Fruit fly (Drosophila melanogaster) whole organism, prepupa: Measurements from ENCODE around the gene CG4440.

ENCODE experiments used
- Blimp-1 ChIP-seq: fragments of 200-800 bp; sonication (Bioruptor generic); optimal IDR thresholded peaks from 3 replicates; lab custom pipeline; 2017; ENCODE audit warnings: missing biosample characterization, missing genetic modification characterization, mild to moderate bottlenecking, moderate library complexity, missing genetic modification reagents
- CG10669 ChIP-seq: fragments of 200-800 bp; sonication (Bioruptor generic); optimal IDR thresholded peaks from 3 replicates; lab custom pipeline; 2018; ENCODE audit warnings: missing biosample characterization, mild to moderate bottlenecking, missing genetic modification characterization, moderate library complexity
- CG11294 ChIP-seq: fragments of 200-800 bp; sonication (Bioruptor generic); IDR thresholded peaks from 2 replicates; pipeline ENCODE4 v1.3.6; 2022; ENCODE audit warnings: missing biosample characterization, missing genetic modification characterization
- CG15336 ChIP-seq: fragments of 200-800 bp; sonication (Bioruptor generic); IDR thresholded peaks from 2 replicates; pipeline ENCODE4 v1.3.6; 2022; ENCODE audit warnings: missing biosample characterization, missing genetic modification characterization
- CG1621 ChIP-seq: fragments of 200-800 bp; sonication (Bioruptor generic); optimal IDR thresholded peaks from 3 replicates; lab custom pipeline; 2018; ENCODE audit warnings: missing biosample characterization, mild to moderate bottlenecking, missing genetic modification characterization
- CG16779 ChIP-seq: fragments of 200-800 bp; sonication (Bioruptor generic); optimal IDR thresholded peaks from 3 replicates; lab custom pipeline; 2017; ENCODE audit warnings: missing biosample characterization, mild to moderate bottlenecking, missing genetic modification characterization
- CG32006 ChIP-seq: fragments of 200-800 bp; sonication (Bioruptor generic); optimal IDR thresholded peaks from 3 replicates; lab custom pipeline; 2017; ENCODE audit warnings: missing biosample characterization, mild to moderate bottlenecking, missing genetic modification characterization
- CG3919 ChIP-seq: fragments of 200-800 bp; sonication (Bioruptor generic); optimal IDR thresholded peaks from 3 replicates; lab custom pipeline; 2016; ENCODE audit warnings: missing biosample characterization, missing genetic modification characterization
- CG4318 ChIP-seq: fragments of 200-800 bp; sonication (Bioruptor generic); optimal IDR thresholded peaks from 3 replicates; lab custom pipeline; 2017; ENCODE audit warnings: missing biosample characterization, mild to moderate bottlenecking, missing genetic modification characterization
- CG6276 ChIP-seq: fragments of 200-800 bp; sonication (Bioruptor generic); optimal IDR thresholded peaks from 2 replicates; lab custom pipeline; 2017; ENCODE audit warnings: missing biosample characterization, mild to moderate bottlenecking, missing genetic modification characterization
- CG6792 ChIP-seq: fragments of 200-800 bp; sonication (Bioruptor generic); optimal IDR thresholded peaks from 3 replicates; lab custom pipeline; 2016; ENCODE audit warnings: missing biosample characterization, missing genetic modification characterization
- CG8119 ChIP-seq: fragments of 200-800 bp; sonication (Bioruptor generic); IDR thresholded peaks from 3 replicates; pipeline ENCODE4 v1.3.6; 2022; ENCODE audit warnings: missing biosample characterization, missing genetic modification characterization
- CG8319 ChIP-seq: fragments of 200-800 bp; sonication (Bioruptor generic); optimal IDR thresholded peaks from 3 replicates; lab custom pipeline; 2016; ENCODE audit warnings: missing biosample characterization, missing genetic modification characterization
- Eip75B ChIP-seq: fragments of 200-800 bp; sonication (Bioruptor generic); optimal IDR thresholded peaks from 3 replicates; lab custom pipeline; 2016; ENCODE audit warnings: missing biosample characterization, missing genetic modification characterization
- Eip78C ChIP-seq: fragments of 200-800 bp; sonication (Bioruptor generic); peaks from one replicate; lab custom pipeline; 2016; ENCODE audit warnings: missing biosample characterization, missing genetic modification characterization
- Eip93F ChIP-seq: fragments of 200-800 bp; sonication (Bioruptor generic); optimal IDR thresholded peaks from 2 replicates; lab custom pipeline; 2016; ENCODE audit warnings: missing biosample characterization, mild to moderate bottlenecking, missing genetic modification characterization
- Ets21C ChIP-seq: fragments of 200-800 bp; sonication (Bioruptor generic); optimal IDR thresholded peaks from 3 replicates; lab custom pipeline; 2016; ENCODE audit warnings: missing biosample characterization, missing genetic modification characterization
- Ets96B ChIP-seq: fragments of 200-800 bp; optimal IDR thresholded peaks from 2 replicates; lab custom pipeline; 2019; ENCODE audit warnings: missing biosample characterization, mild to moderate bottlenecking, missing genetic modification characterization, moderate library complexity
- Gug ChIP-seq: fragments of 200-800 bp; sonication (Bioruptor generic); IDR thresholded peaks from 2 replicates; pipeline ENCODE4 v1.3.6; 2022; ENCODE audit warnings: missing biosample characterization, missing genetic modification characterization
- Hr38 ChIP-seq: sonication (Bioruptor generic); optimal IDR thresholded peaks from 2 replicates; lab custom pipeline; 2016; ENCODE audit warnings: missing biosample characterization, missing genetic modification characterization
- Hr39 ChIP-seq: fragments of 200-800 bp; sonication (Bioruptor generic); optimal IDR thresholded peaks from 2 replicates; lab custom pipeline; 2016; ENCODE audit warnings: missing biosample characterization, missing genetic modification characterization
- Lpt ChIP-seq: fragments of 200-800 bp; sonication (Bioruptor generic); optimal IDR thresholded peaks from 3 replicates; lab custom pipeline; 2016; ENCODE audit warnings: missing biosample characterization, missing genetic modification characterization
- Sox15 ChIP-seq: fragments of 200-800 bp; sonication (Bioruptor generic); optimal IDR thresholded peaks from 3 replicates; lab custom pipeline; 2016; ENCODE audit warnings: missing biosample characterization, missing genetic modification characterization
- achi ChIP-seq: fragments of 200-800 bp; sonication (Bioruptor generic); optimal IDR thresholded peaks from 3 replicates; lab custom pipeline; 2016; ENCODE audit warnings: missing biosample characterization, missing genetic modification characterization
- acj6 ChIP-seq: fragments of 200-800 bp; sonication (Bioruptor generic); optimal IDR thresholded peaks from 3 replicates; lab custom pipeline; 2016; ENCODE audit warnings: missing biosample characterization, missing genetic modification characterization
- cyc ChIP-seq: fragments of 200-800 bp; sonication (Bioruptor generic); optimal IDR thresholded peaks from 3 replicates; lab custom pipeline; 2016; ENCODE audit warnings: missing biosample characterization, missing genetic modification characterization
- dac ChIP-seq: fragments of 200-800 bp; sonication (Bioruptor generic); optimal IDR thresholded peaks from 2 replicates; lab custom pipeline; 2017; ENCODE audit warnings: missing biosample characterization, mild to moderate bottlenecking, missing genetic modification characterization
- dsx ChIP-seq: fragments of 200-800 bp; optimal IDR thresholded peaks from 3 replicates; lab custom pipeline; 2019; ENCODE audit warnings: missing biosample characterization, mild to moderate bottlenecking, missing genetic modification characterization, moderate library complexity; ENCODE audit not compliant: poor library complexity, severe bottlenecking
- eg ChIP-seq: fragments of 200-800 bp; sonication (Bioruptor generic); IDR thresholded peaks from 3 replicates; pipeline ENCODE4 v1.3.6; 2022; ENCODE audit warnings: missing biosample characterization, missing genetic modification characterization
- esn ChIP-seq: fragments of 200-800 bp; sonication (Bioruptor generic); optimal IDR thresholded peaks from 2 replicates; lab custom pipeline; 2016; ENCODE audit warnings: missing biosample characterization, mild to moderate bottlenecking, missing genetic modification characterization, moderate library complexity
- fd59A ChIP-seq: fragments of 200-800 bp; sonication (Bioruptor generic); optimal IDR thresholded peaks from 2 replicates; lab custom pipeline; 2017; ENCODE audit warnings: missing biosample characterization, mild to moderate bottlenecking, missing genetic modification characterization, missing genetic modification reagents
- fd85E ChIP-seq: fragments of 200-800 bp; sonication (Bioruptor generic); optimal IDR thresholded peaks from 3 replicates; lab custom pipeline; 2016; ENCODE audit warnings: missing biosample characterization, missing genetic modification characterization
- fkh ChIP-seq: fragments of 200-800 bp; sonication (Bioruptor generic); optimal IDR thresholded peaks from 3 replicates; lab custom pipeline; 2017; ENCODE audit warnings: missing biosample characterization, mild to moderate bottlenecking, missing genetic modification characterization, moderate library complexity
- lz ChIP-seq: fragments of 200-800 bp; sonication (Bioruptor generic); optimal IDR thresholded peaks from 3 replicates; lab custom pipeline; 2016; ENCODE audit warnings: missing biosample characterization, missing genetic modification characterization
- net ChIP-seq: fragments of 200-800 bp; sonication (Bioruptor generic); optimal IDR thresholded peaks from 3 replicates; lab custom pipeline; 2016; ENCODE audit warnings: missing biosample characterization, missing genetic modification characterization
- salr ChIP-seq, 2 experiments: fragments of 200-800 bp; sonication (Bioruptor generic); optimal IDR thresholded peaks; 3 replicates each; lab custom pipeline; 2016 to 2018; ENCODE audit warnings: missing biosample characterization in 2 of 2, missing genetic modification characterization in 2 of 2, mild to moderate bottlenecking in 1 of 2
- spab ChIP-seq: fragments of 200-800 bp; sonication (Bioruptor generic); optimal IDR thresholded peaks from 2 replicates; lab custom pipeline; 2017; ENCODE audit warnings: missing biosample characterization, mild to moderate bottlenecking, missing genetic modification characterization, missing genetic modification reagents
- ss ChIP-seq, 2 experiments: fragments of 200-800 bp; sonication (Bioruptor generic); optimal IDR thresholded peaks; 2 replicates in 1 of 2; 3 replicates in 1 of 2; lab custom pipeline; 2017 to 2018; ENCODE audit warnings: mild to moderate bottlenecking in 2 of 2, missing biosample characterization in 2 of 2, missing genetic modification characterization in 2 of 2, moderate library complexity in 1 of 2
- svp ChIP-seq: fragments of 200-800 bp; sonication (Bioruptor generic); peaks from one replicate; lab custom pipeline; 2016; ENCODE audit warnings: missing biosample characterization, missing genetic modification characterization

CG4440 gene

DNA sequence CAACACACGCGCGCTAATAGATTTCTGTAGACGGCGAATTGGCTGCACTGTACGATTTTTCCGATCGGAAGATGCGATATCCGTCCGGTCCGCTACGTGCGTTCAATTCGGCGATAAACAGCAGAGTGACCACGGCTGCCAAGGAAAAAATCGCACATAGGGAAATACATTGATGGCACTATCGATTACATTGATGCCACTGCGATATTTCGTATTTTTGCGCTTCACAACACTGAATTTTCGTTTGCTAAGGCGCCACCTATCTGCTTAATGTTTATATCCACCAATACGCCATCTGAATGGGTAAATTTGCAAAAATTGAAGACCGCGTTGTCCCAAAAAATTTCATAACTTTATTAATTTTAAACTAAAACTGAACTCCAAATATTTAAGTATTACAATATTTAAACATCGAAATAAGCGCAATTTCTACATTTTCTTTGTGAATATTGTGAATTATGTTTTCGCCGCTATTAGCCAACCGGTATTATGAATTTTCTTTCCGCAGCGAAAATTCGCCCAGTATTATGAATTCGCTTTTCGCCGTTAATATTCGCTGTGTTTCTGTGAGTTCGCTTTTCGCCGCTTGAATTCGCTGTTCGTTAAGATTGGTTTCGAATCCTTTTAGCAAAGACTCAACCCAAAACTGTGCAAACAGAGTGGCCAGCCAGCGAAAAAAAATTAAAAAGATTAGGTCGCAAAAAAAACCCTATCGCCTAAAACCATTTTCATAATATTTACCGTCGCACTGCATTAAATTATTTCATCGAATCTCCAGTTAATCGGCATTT, 41.9 kb upstream of the CG4440 start, which contains the start of the genes crp and pkaap (continued):
- TF ChIP-seq CG11294 (no peak), fd59A (GFP tag; lab: Kevin White, UChicago) (no peak), Eip93F (GFP tag; lab: Kevin White, UChicago) (peak; percentile 57), CG3919 (GFP tag; lab: Kevin White, UChicago) (peak; percentile 82), Sox15 (peak; percentile 25), net (peak; percentile 52), dsx (GFP tag; lab: Kevin White, UChicago) (peak; percentile 69), spab (GFP tag; lab: Kevin White, UChicago) (no peak), CG15336 (GFP tag; lab: Robert Waterston, UW) (no peak)

DNA sequence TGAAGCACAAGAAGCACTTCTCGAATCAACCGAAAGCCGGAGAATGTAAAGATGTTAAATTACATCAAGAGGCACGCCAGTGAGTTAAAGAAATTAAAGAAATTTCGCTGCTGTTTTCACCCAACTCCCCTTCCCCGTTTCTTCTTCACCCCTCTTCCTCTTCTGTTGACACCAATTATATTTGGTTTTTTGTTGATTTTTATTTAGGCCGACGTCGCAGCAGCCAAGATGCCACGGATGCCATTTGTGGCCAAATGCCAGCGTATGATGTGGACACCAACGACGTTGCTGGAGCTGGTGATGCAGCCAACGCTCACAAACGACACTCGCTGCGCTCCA, 41.4 kb upstream of the CG4440 start:
- no peak for TF ChIP-seq esn (GFP tag; lab: Kevin White, UChicago)
- TF ChIP-seq CG10669 (GFP tag; lab: Kevin White, UChicago): no peak
- TF ChIP-seq CG11294: no peak
- no peak for TF ChIP-seq Eip78C (GFP tag; lab: Kevin White, UChicago)
- TF ChIP-seq Hr39 (GFP tag; lab: Kevin White, UChicago): no peak
- TF ChIP-seq fd85E (GFP tag; lab: Kevin White, UChicago): no peak
- no peak for TF ChIP-seq Hr38 (GFP tag; lab: Kevin White, UChicago)
- TF ChIP-seq Lpt (GFP tag; lab: Kevin White, UChicago): no peak
- TF ChIP-seq CG1621 (tag; lab: Kevin White, UChicago): no peak
- TF ChIP-seq ss (GFP tag; optimal IDR thresholded peaks at IDR 0.05; lab: Kevin White, UChicago): no peak
- TF ChIP-seq CG15336 (GFP tag; lab: Robert Waterston, UW): no peak
- TF ChIP-seq CG4318 (GFP tag; lab: Kevin White, UChicago): no peak
- TF ChIP-seq acj6 (GFP tag; lab: Kevin White, UChicago): no peak

DNA sequence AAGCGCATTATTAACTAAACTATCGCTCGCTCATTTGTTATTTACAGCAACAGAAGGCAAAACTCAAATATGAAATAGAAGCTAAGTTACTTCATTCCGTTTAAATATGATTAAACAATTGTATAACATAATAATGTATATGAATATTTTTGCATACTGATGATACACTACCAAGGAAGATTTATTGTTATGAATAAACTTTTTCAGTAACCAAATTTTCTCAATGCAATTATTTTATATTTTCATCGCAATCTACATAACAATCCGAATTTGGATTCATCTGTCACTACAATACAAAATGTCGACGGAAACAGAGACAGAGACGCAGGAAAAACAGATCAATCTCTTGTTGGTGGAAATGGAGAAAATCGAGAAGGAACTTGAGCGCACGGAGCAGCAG, 38.7 kb upstream of the CG4440 start, which contains the start of gene CG17329:
TSS of gene CG17329 (plus strand) at position 301 of the 400 bp plus-strand sequence.
- no peak for TF ChIP-seq svp (GFP tag; lab: Kevin White, UChicago)
- no peak for TF ChIP-seq dsx (GFP tag; lab: Kevin White, UChicago)
- no peak for TF ChIP-seq achi (GFP tag; lab: Kevin White, UChicago)
- no peak for TF ChIP-seq CG3919 (GFP tag; lab: Kevin White, UChicago)

DNA sequence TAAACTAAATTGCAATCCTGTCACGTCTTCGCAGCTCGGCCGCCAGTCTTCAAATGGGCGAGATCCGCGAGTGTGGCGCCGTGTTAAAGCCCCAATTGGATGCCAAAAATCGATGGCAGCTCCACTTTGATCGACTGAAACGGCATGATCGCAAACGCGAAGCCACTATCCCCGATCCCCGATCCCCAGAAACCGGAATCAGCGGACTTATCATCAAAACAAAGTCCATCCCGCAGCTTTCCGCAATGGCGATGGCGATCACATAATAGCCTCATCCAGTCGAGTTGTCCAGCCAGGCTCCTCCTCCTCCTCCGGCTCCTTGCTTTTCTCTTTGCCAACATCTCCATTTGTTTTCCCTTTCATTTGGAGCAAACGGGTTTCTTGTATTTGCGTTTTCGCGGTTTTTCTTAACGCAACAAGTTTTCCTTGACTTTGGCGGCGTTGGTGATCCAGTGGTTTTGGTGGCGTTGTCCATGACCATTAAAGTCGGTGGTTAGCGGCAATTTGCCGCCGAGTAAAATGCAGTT, 36.7 kb upstream of the CG4440 start, which contains the start of gene CG13258:
TSS of gene CG13258 (minus strand) at position 51 of the 527 bp plus-strand sequence.
- no peak for TF ChIP-seq dac
- no peak for TF ChIP-seq salr (GFP tag; optimal IDR thresholded peaks at IDR 0.05; lab: Kevin White, UChicago)
- no peak for TF ChIP-seq Eip78C (GFP tag; lab: Kevin White, UChicago)
- no peak for TF ChIP-seq Ets96B (tag; lab: Kevin White, UChicago)
- peak; percentile 31 for TF ChIP-seq Lpt (GFP tag; lab: Kevin White, UChicago)
- peak; percentile 47; the same call in 1 of the 2 replicates for TF ChIP-seq CG15336 (GFP tag; lab: Robert Waterston, UW)
- no peak for TF ChIP-seq CG1621 (tag; lab: Kevin White, UChicago)
- TF ChIP-seq CG32006 (GFP tag; lab: Kevin White, UChicago): no peak
- TF ChIP-seq Ets21C (GFP tag; lab: Kevin White, UChicago): no peak
- TF ChIP-seq lz (GFP tag; lab: Kevin White, UChicago): no peak
- no peak for TF ChIP-seq cyc
- no peak for TF ChIP-seq Eip75B (GFP tag; lab: Kevin White, UChicago)
- TF ChIP-seq Blimp-1 (GFP tag; lab: Kevin White, UChicago): peak; percentile 90
- no peak for TF ChIP-seq acj6 (GFP tag; lab: Kevin White, UChicago)
- TF ChIP-seq CG8119 (GFP tag; lab: Robert Waterston, UW): peak; percentile 35; the same call in 1 of the 3 replicates
- no peak for TF ChIP-seq CG3919 (GFP tag; lab: Kevin White, UChicago)
- peak; percentile 27 for TF ChIP-seq CG6276 (GFP tag; lab: Kevin White, UChicago)
- TF ChIP-seq achi (GFP tag; lab: Kevin White, UChicago): no peak
- no peak for TF ChIP-seq fkh (GFP tag; lab: Kevin White, UChicago)
- TF ChIP-seq CG8319 (GFP tag; lab: Kevin White, UChicago): no peak
- TF ChIP-seq CG6792 (GFP tag; lab: Kevin White, UChicago): no peak
- TF ChIP-seq CG16779 (tag; lab: Kevin White, UChicago): no peak
- no peak for TF ChIP-seq Gug (GFP tag; lab: Robert Waterston, UW)
- 0 out of 3 replicates have a peak, but pooled peaks have one; percentile 24 for TF ChIP-seq eg (GFP tag; lab: Robert Waterston, UW)
